ENCODE assay signal across 4 fruit fly cellular contexts in genomic region chr3R:24015939-24016913, dm6.
TF ChIP-seq lines count a peak whose summit lies in the region.

No protein-coding gene starts in this region.

TF ChIP-seq in whole organism, adult, 20 proteins besides CTCF, POLR2A, EP300 and RAD21 (continued from another document):
- TF ChIP-seq ovo (GFP tag; optimal IDR thresholded peaks at IDR 0.05; lab: Kevin White, UChicago) = no peak

TF ChIP-seq in whole organism, embryonic, 481 proteins besides CTCF, POLR2A, EP300 and RAD21 (continued from another document):
- TF ChIP-seq CG2889 (GFP tag; IDR thresholded peaks at IDR 0.05; lab: Robert Waterston, UW) = 0 out of 3 replicates have a peak, but pooled peaks have one; percentile 11
- TF ChIP-seq wdn (GFP tag; IDR thresholded peaks at IDR 0.05; lab: Robert Waterston, UW) = no peak
- TF ChIP-seq Taf1 (GFP tag; IDR thresholded peaks at IDR 0.05; lab: Robert Waterston, UW) = no peak
- TF ChIP-seq CG14667 (GFP tag; IDR thresholded peaks at IDR 0.05; lab: Robert Waterston, UW) = no peak
- no peak for TF ChIP-seq run (tag; optimal IDR thresholded peaks at IDR 0.05; lab: Kevin White, UChicago)
- no peak for TF ChIP-seq NC2α (GFP tag; optimal IDR thresholded peaks at IDR 0.05; lab: Kevin White, UChicago)
- no peak for TF ChIP-seq Trl (optimal IDR thresholded peaks at IDR 0.05; lab: Kevin White, UChicago)
- TF ChIP-seq Trl (GFP tag; optimal IDR thresholded peaks at IDR 0.05; lab: Kevin White, UChicago) = no peak
- TF ChIP-seq D19A (tag; optimal IDR thresholded peaks at IDR 0.05; lab: Kevin White, UChicago) = no peak
- TF ChIP-seq Pdp1 (GFP tag; optimal IDR thresholded peaks at IDR 0.05; lab: Kevin White, UChicago) = peak in 1 of 2 experiments; percentile 12
- peak; percentile 44 for TF ChIP-seq CG34376 (GFP tag; optimal IDR thresholded peaks at IDR 0.05; lab: Kevin White, UChicago)
- TF ChIP-seq B-H2 (GFP tag; optimal IDR thresholded peaks at IDR 0.05; lab: Kevin White, UChicago) = no peak
- no peak for TF ChIP-seq phol (tag; optimal IDR thresholded peaks at IDR 0.05; lab: Kevin White, UChicago)
- no peak for TF ChIP-seq CG2129 (GFP tag; IDR thresholded peaks at IDR 0.05; lab: Robert Waterston, UW; ENCODE audit: partially characterized antibody)
- no peak for TF ChIP-seq her (GFP tag; optimal IDR thresholded peaks at IDR 0.05; lab: Kevin White, UChicago)
- no peak for TF ChIP-seq CG10959 (GFP tag; IDR thresholded peaks at IDR 0.05; lab: Robert Waterston, UW)
- TF ChIP-seq BtbVII (GFP tag; optimal IDR thresholded peaks at IDR 0.05; lab: Kevin White, UChicago) = peak; percentile 28
- TF ChIP-seq CG18764 (GFP tag; optimal IDR thresholded peaks at IDR 0.05; lab: Kevin White, UChicago) = no peak
- TF ChIP-seq lmd (GFP tag; IDR thresholded peaks at IDR 0.05; lab: Robert Waterston, UW) = no peak
- no peak for TF ChIP-seq MTF-1 (GFP tag; optimal IDR thresholded peaks at IDR 0.05; lab: Kevin White, UChicago; ENCODE audit: borderline replicate concordance)
- peak; percentile 21; the same call in 1 of the 2 replicates for TF ChIP-seq Atf6 (GFP tag; IDR thresholded peaks at IDR 0.05; lab: Robert Waterston, UW)
- TF ChIP-seq CG10321 (GFP tag; IDR thresholded peaks at IDR 0.05; lab: Robert Waterston, UW) = peak; percentile 79
- TF ChIP-seq ci (GFP tag; IDR thresholded peaks at IDR 0.05; lab: Robert Waterston, UW) = 0 out of 3 replicates have a peak, but pooled peaks have one; percentile 19
- TF ChIP-seq sisA (GFP tag; IDR thresholded peaks at IDR 0.05; lab: Robert Waterston, UW) = no peak
- no peak for TF ChIP-seq CG30020 (tag; optimal IDR thresholded peaks at IDR 0.05; lab: Kevin White, UChicago)
- TF ChIP-seq CG2678 (tag; optimal IDR thresholded peaks at IDR 0.05; lab: Kevin White, UChicago) = peak; percentile 41

TF ChIP-seq in whole organism, prepupa, 60 proteins besides CTCF, POLR2A, EP300 and RAD21 (continued from another document):
- TF ChIP-seq Gug (GFP tag; IDR thresholded peaks at IDR 0.05; lab: Robert Waterston, UW) = no peak
- no peak for TF ChIP-seq OdsH (GFP tag; optimal IDR thresholded peaks at IDR 0.05; lab: Kevin White, UChicago)
- no peak for TF ChIP-seq spab (GFP tag; optimal IDR thresholded peaks at IDR 0.05; lab: Kevin White, UChicago)
- no peak for TF ChIP-seq CG11294 (GFP tag; IDR thresholded peaks at IDR 0.05; lab: Robert Waterston, UW)
- peak; percentile 13 for TF ChIP-seq Eip75B (GFP tag; optimal IDR thresholded peaks at IDR 0.05; lab: Kevin White, UChicago)
- TF ChIP-seq lz (GFP tag; optimal IDR thresholded peaks at IDR 0.05; lab: Kevin White, UChicago) = no peak
- peak; percentile 41 for TF ChIP-seq Eip78C (GFP tag; lab: Kevin White, UChicago)
- TF ChIP-seq CG8632 (GFP tag; optimal IDR thresholded peaks at IDR 0.05; lab: Kevin White, UChicago) = no peak
- no peak for TF ChIP-seq CG6854 (GFP tag; optimal IDR thresholded peaks at IDR 0.05; lab: Kevin White, UChicago)
- no peak for TF ChIP-seq CG3032 (tag; optimal IDR thresholded peaks at IDR 0.05; lab: Kevin White, UChicago)
- TF ChIP-seq CG31627 (GFP tag; optimal IDR thresholded peaks at IDR 0.05; lab: Kevin White, UChicago) = no peak
- no peak for TF ChIP-seq esn (GFP tag; optimal IDR thresholded peaks at IDR 0.05; lab: Kevin White, UChicago)
- TF ChIP-seq Hr4 (GFP tag; optimal IDR thresholded peaks at IDR 0.05; lab: Kevin White, UChicago) = no peak
- no peak for TF ChIP-seq fd85E (GFP tag; optimal IDR thresholded peaks at IDR 0.05; lab: Kevin White, UChicago)
- TF ChIP-seq CG6808 (GFP tag; optimal IDR thresholded peaks at IDR 0.05; lab: Kevin White, UChicago) = no peak
- TF ChIP-seq Smox (GFP tag; optimal IDR thresholded peaks at IDR 0.05; lab: Kevin White, UChicago) = no peak
- TF ChIP-seq CG9139 (GFP tag; optimal IDR thresholded peaks at IDR 0.05; lab: Kevin White, UChicago) = no peak
- TF ChIP-seq Sox14 (GFP tag; optimal IDR thresholded peaks at IDR 0.05; lab: Kevin White, UChicago) = peak; percentile 85
- TF ChIP-seq CG11762 (GFP tag; optimal IDR thresholded peaks at IDR 0.05; lab: Kevin White, UChicago; ENCODE audit: insufficient read depth) = no peak
- TF ChIP-seq acj6 (GFP tag; optimal IDR thresholded peaks at IDR 0.05; lab: Kevin White, UChicago) = no peak
- peak; percentile 27; the same call in 1 of the 3 replicates for TF ChIP-seq CG6163 (GFP tag; IDR thresholded peaks at IDR 0.05; lab: Robert Waterston, UW)
- TF ChIP-seq Sox102F (GFP tag; optimal IDR thresholded peaks at IDR 0.05; lab: Kevin White, UChicago) = peak; percentile 0
- TF ChIP-seq achi (GFP tag; optimal IDR thresholded peaks at IDR 0.05; lab: Kevin White, UChicago) = no peak
- TF ChIP-seq ss (GFP tag; optimal IDR thresholded peaks at IDR 0.05; lab: Kevin White, UChicago) = no peak
- TF ChIP-seq Met (GFP tag; optimal IDR thresholded peaks at IDR 0.05; lab: Kevin White, UChicago) = no peak
- TF ChIP-seq CG6792 (GFP tag; optimal IDR thresholded peaks at IDR 0.05; lab: Kevin White, UChicago) = no peak
- TF ChIP-seq pdm3 (GFP tag; optimal IDR thresholded peaks at IDR 0.05; lab: Kevin White, UChicago) = no peak
- no peak for TF ChIP-seq CG3919 (GFP tag; optimal IDR thresholded peaks at IDR 0.05; lab: Kevin White, UChicago)
- no peak for TF ChIP-seq CG16779 (tag; optimal IDR thresholded peaks at IDR 0.05; lab: Kevin White, UChicago)
- no peak for TF ChIP-seq topi (GFP tag; optimal IDR thresholded peaks at IDR 0.05; lab: Kevin White, UChicago)
- no peak for TF ChIP-seq CG4318 (GFP tag; optimal IDR thresholded peaks at IDR 0.05; lab: Kevin White, UChicago)
- TF ChIP-seq Ets21C (GFP tag; optimal IDR thresholded peaks at IDR 0.05; lab: Kevin White, UChicago) = no peak
- no peak for TF ChIP-seq Hr39 (GFP tag; optimal IDR thresholded peaks at IDR 0.05; lab: Kevin White, UChicago)
- TF ChIP-seq CG34406 (GFP tag; optimal IDR thresholded peaks at IDR 0.05; lab: Kevin White, UChicago) = no peak
- no peak for TF ChIP-seq Sox15 (GFP tag; optimal IDR thresholded peaks at IDR 0.05; lab: Kevin White, UChicago)
- TF ChIP-seq CG1621 (tag; optimal IDR thresholded peaks at IDR 0.05; lab: Kevin White, UChicago) = no peak
- no peak for TF ChIP-seq CG11902 (GFP tag; optimal IDR thresholded peaks at IDR 0.05; lab: Kevin White, UChicago)
- TF ChIP-seq net (GFP tag; optimal IDR thresholded peaks at IDR 0.05; lab: Kevin White, UChicago) = no peak
- peak; percentile 57 for TF ChIP-seq Eip93F (GFP tag; optimal IDR thresholded peaks at IDR 0.05; lab: Kevin White, UChicago)
- TF ChIP-seq dac (GFP tag; optimal IDR thresholded peaks at IDR 0.05; lab: Kevin White, UChicago) = no peak

TF ChIP-seq in whole organism, pupa, 21 proteins besides CTCF, POLR2A, EP300 and RAD21 (continued from another document):
- TF ChIP-seq CG34367 (tag; optimal IDR thresholded peaks at IDR 0.05; lab: Kevin White, UChicago) = no peak
